Fruit fly (Drosophila melanogaster) whole organism, embryonic: ENCODE measurements around the gene Etfb.

ENCODE experiments used
- ATbp ChIP-seq: fragments of 200-800 bp; sonication (Bioruptor generic); optimal IDR thresholded peaks from 2 replicates; lab custom pipeline; 2017; ENCODE audit warnings: missing biosample characterization, mild to moderate bottlenecking, missing genetic modification characterization, missing genetic modification reagents
- Abd-B ChIP-seq: fragments of 200-800 bp; sonication (Bioruptor generic); optimal IDR thresholded peaks from 2 replicates; lab custom pipeline; 2018; ENCODE audit warnings: missing biosample characterization, mild to moderate bottlenecking, missing genetic modification characterization, moderate library complexity
- BtbVII ChIP-seq: fragments of 200-800 bp; sonication (Bioruptor generic); optimal IDR thresholded peaks from 3 replicates; lab custom pipeline; 2017; ENCODE audit warnings: missing biosample characterization, mild to moderate bottlenecking, missing genetic modification characterization
- CG11723 ChIP-seq: fragments of 200-800 bp; sonication (Bioruptor generic); optimal IDR thresholded peaks from 2 replicates; lab custom pipeline; 2017; ENCODE audit warnings: missing biosample characterization, mild to moderate bottlenecking, missing genetic modification characterization
- CG14050 ChIP-seq: fragments of 200-800 bp; sonication (Bioruptor generic); IDR thresholded peaks from 3 replicates; pipeline ENCODE4 v1.3.6; 2022; ENCODE audit warnings: missing biosample characterization, missing genetic modification characterization
- CG16779 ChIP-seq: fragments of 200-800 bp; sonication (Bioruptor generic); IDR thresholded peaks from 2 replicates; pipeline ENCODE4 v1.3.6; 2022; ENCODE audit warnings: missing biosample characterization, missing genetic modification characterization
- CG18476 ChIP-seq: fragments of 200-800 bp; sonication (Bioruptor generic); optimal IDR thresholded peaks from 2 replicates; lab custom pipeline; 2016; ENCODE audit warnings: missing biosample characterization, mild to moderate bottlenecking, missing genetic modification characterization
- CG4707 ChIP-seq: fragments of 200-800 bp; sonication (Bioruptor generic); optimal IDR thresholded peaks from 2 replicates; lab custom pipeline; 2018; ENCODE audit warnings: missing biosample characterization, mild to moderate bottlenecking, missing genetic modification characterization, moderate library complexity
- CG7556 ChIP-seq: fragments of 200-800 bp; sonication (Bioruptor generic); optimal IDR thresholded peaks from 2 replicates; lab custom pipeline; 2017; ENCODE audit warnings: missing biosample characterization, mild to moderate bottlenecking, missing genetic modification characterization
- CG8089 ChIP-seq: fragments of 200-800 bp; sonication (Bioruptor generic); optimal IDR thresholded peaks from 3 replicates; lab custom pipeline; 2016; ENCODE audit warnings: missing biosample characterization, missing genetic modification characterization
- dan ChIP-seq: fragments of 200-800 bp; sonication (Bioruptor generic); IDR thresholded peaks from 2 replicates; pipeline ENCODE4 v1.3.6; 2022; ENCODE audit warnings: missing biosample characterization, missing genetic modification characterization
- pho ChIP-seq: fragments of 200-800 bp; sonication (Bioruptor generic); optimal IDR thresholded peaks from 2 replicates; lab custom pipeline; 2016; ENCODE audit warnings: missing biosample characterization, missing genetic modification characterization
- ssp ChIP-seq: fragments of 200-800 bp; sonication (Bioruptor generic); IDR thresholded peaks from 2 replicates; pipeline ENCODE4 v1.3.6; 2022; ENCODE audit warnings: missing biosample characterization, missing genetic modification characterization

- no peak for TF ChIP-seq CG4707 (GFP tag; lab: Kevin White, UChicago)
- TF ChIP-seq CG8089: no peak
- no peak for TF ChIP-seq pho (GFP tag; lab: Kevin White, UChicago)
- no peak for TF ChIP-seq CG7556 (GFP tag; lab: Kevin White, UChicago)
- TF ChIP-seq BtbVII (GFP tag; lab: Kevin White, UChicago): no peak
- TF ChIP-seq Abd-B (GFP tag; lab: Kevin White, UChicago): no peak
- TF ChIP-seq CG11723 (GFP tag; lab: Kevin White, UChicago): no peak
- TF ChIP-seq dan (GFP tag; lab: Robert Waterston, UW): no peak
- no peak for TF ChIP-seq CG16779 (GFP tag; lab: Robert Waterston, UW)
- no peak for TF ChIP-seq CG14050 (GFP tag; lab: Robert Waterston, UW)
- no peak for TF ChIP-seq ssp (GFP tag; lab: Robert Waterston, UW)
- TF ChIP-seq CG18476 (GFP tag; lab: Kevin White, UChicago): no peak
- no peak for TF ChIP-seq ATbp (GFP tag; lab: Kevin White, UChicago)
Observed at dm6 chr3R:29806682-29807393, 4.1 kb upstream of the Etfb start, which contains the start of the genes ca and ncd.
